Fruit fly (Drosophila melanogaster) whole organism, embryonic: Measurements from ENCODE around the gene Cpr31A.

Experiments
- Asciz ChIP-seq: fragments of 200-800 bp; sonication (Bioruptor generic); optimal IDR thresholded peaks from 2 replicates; lab custom pipeline; 2017; ENCODE audit warnings: missing biosample characterization, mild to moderate bottlenecking, missing genetic modification characterization, missing genetic modification reagents
- Bdp1 ChIP-seq: fragments of 200-800 bp; sonication (Bioruptor generic); optimal IDR thresholded peaks from 3 replicates; lab custom pipeline; 2016; ENCODE audit warnings: missing biosample characterization, missing genetic modification characterization
- CG10274 ChIP-seq: fragments of 200-800 bp; sonication (Bioruptor generic); optimal IDR thresholded peaks from 3 replicates; lab custom pipeline; 2017; ENCODE audit warnings: missing biosample characterization, mild to moderate bottlenecking, missing genetic modification characterization
- CG12155 ChIP-seq: fragments of 200-800 bp; sonication (Bioruptor generic); optimal IDR thresholded peaks from 3 replicates; lab custom pipeline; 2016; ENCODE audit warnings: missing biosample characterization, missing genetic modification characterization
- CG13894 ChIP-seq: fragments of 200-800 bp; sonication (Bioruptor generic); optimal IDR thresholded peaks from 3 replicates; lab custom pipeline; 2018; ENCODE audit warnings: missing biosample characterization, mild to moderate bottlenecking, missing genetic modification characterization, moderate library complexity
- CG15696 ChIP-seq: fragments of 200-800 bp; sonication (Bioruptor generic); optimal IDR thresholded peaks from 2 replicates; lab custom pipeline; 2019; ENCODE audit warnings: missing biosample characterization, mild to moderate bottlenecking, missing genetic modification characterization, moderate library complexity
- CG17328 ChIP-seq: fragments of 200-800 bp; sonication (Bioruptor generic); IDR thresholded peaks from 2 replicates; pipeline ENCODE4 v1.3.6; 2022; ENCODE audit warnings: missing biosample characterization, missing genetic modification characterization
- CG17361 ChIP-seq: fragments of 200-800 bp; sonication (Bioruptor generic); IDR thresholded peaks from 3 replicates; pipeline ENCODE4 v1.3.6; 2022; ENCODE audit warnings: missing biosample characterization, missing genetic modification characterization
- CG17829 ChIP-seq: fragments of 200-800 bp; optimal IDR thresholded peaks from 2 replicates; lab custom pipeline; 2019; ENCODE audit warnings: missing biosample characterization, mild to moderate bottlenecking, missing genetic modification characterization, moderate library complexity
- CG2875 ChIP-seq: fragments of 200-800 bp; sonication (Bioruptor generic); optimal IDR thresholded peaks from 2 replicates; lab custom pipeline; 2017; ENCODE audit warnings: missing biosample characterization, mild to moderate bottlenecking, missing genetic modification characterization, missing genetic modification reagents
- CG34224 ChIP-seq: fragments of 200-800 bp; sonication (Bioruptor generic); IDR thresholded peaks from 3 replicates; pipeline ENCODE4 v1.3.6; 2022; ENCODE audit warnings: missing biosample characterization, missing genetic modification characterization; ENCODE audit not compliant: partially characterized antibody
- CG4854 ChIP-seq: fragments of 200-800 bp; sonication (Bioruptor generic); optimal IDR thresholded peaks from 2 replicates; lab custom pipeline; 2016; ENCODE audit warnings: missing biosample characterization, missing genetic modification characterization, inconsistent platforms
- CG6272 ChIP-seq: fragments of 200-800 bp; sonication (Bioruptor generic); IDR thresholded peaks from 2 replicates; pipeline ENCODE4 v1.3.6; 2022; ENCODE audit warnings: missing biosample characterization, missing genetic modification characterization
- CG6689 ChIP-seq: fragments of 200-800 bp; sonication (Bioruptor generic); IDR thresholded peaks from 2 replicates; pipeline ENCODE4 v1.3.6; 2022; ENCODE audit warnings: missing biosample characterization, missing genetic modification characterization
- CG7372 ChIP-seq: fragments of 200-800 bp; sonication (Bioruptor generic); IDR thresholded peaks from 2 replicates; pipeline ENCODE4 v1.3.6; 2022; ENCODE audit warnings: missing biosample characterization, missing genetic modification characterization
- CG7963 ChIP-seq: fragments of 200-800 bp; sonication (Bioruptor generic); IDR thresholded peaks from 3 replicates; pipeline ENCODE4 v1.3.6; 2022; ENCODE audit warnings: missing biosample characterization, missing genetic modification characterization; ENCODE audit not compliant: partially characterized antibody
- CG9609 ChIP-seq: fragments of 200-800 bp; sonication (Bioruptor generic); optimal IDR thresholded peaks from 3 replicates; lab custom pipeline; 2016; ENCODE audit warnings: missing biosample characterization, missing genetic modification characterization
- CkIIα-i1 ChIP-seq: fragments of 200-800 bp; sonication (Bioruptor generic); IDR thresholded peaks from 2 replicates; pipeline ENCODE4 v1.3.6; 2022; ENCODE audit warnings: missing biosample characterization, missing genetic modification characterization
- E2f1 ChIP-seq: fragments of 200-800 bp; sonication (Bioruptor generic); IDR thresholded peaks from 2 replicates; pipeline ENCODE4 v1.3.6; 2022; ENCODE audit warnings: missing biosample characterization, missing genetic modification characterization
- E2f2 ChIP-seq: fragments of 200-800 bp; sonication (Bioruptor generic); IDR thresholded peaks from 2 replicates; pipeline ENCODE4 v1.3.6; 2022; ENCODE audit warnings: missing biosample characterization, missing genetic modification characterization
- H15 ChIP-seq: fragments of 200-800 bp; sonication (Bioruptor generic); IDR thresholded peaks from 3 replicates; pipeline ENCODE4 v1.3.6; 2022; ENCODE audit warnings: missing biosample characterization, missing genetic modification characterization
- HLHmδ ChIP-seq: fragments of 200-800 bp; sonication (Bioruptor generic); optimal IDR thresholded peaks from 2 replicates; lab custom pipeline; 2018; ENCODE audit warnings: missing biosample characterization, mild to moderate bottlenecking, missing genetic modification characterization, moderate library complexity
- Hey ChIP-seq: fragments of 200-800 bp; sonication (Bioruptor generic); optimal IDR thresholded peaks from 3 replicates; lab custom pipeline; 2018; ENCODE audit warnings: missing biosample characterization, mild to moderate bottlenecking, missing genetic modification characterization
- Hmr ChIP-seq: fragments of 200-800 bp; sonication (Bioruptor generic); optimal IDR thresholded peaks from 3 replicates; lab custom pipeline; 2017; ENCODE audit warnings: mild to moderate bottlenecking, missing biosample characterization, missing genetic modification reagents, missing genetic modification characterization
- Hr51 ChIP-seq, 2 experiments: fragments of 200-800 bp; sonication (Bioruptor generic); optimal IDR thresholded peaks; 2 replicates in 1 of 2; 3 replicates in 1 of 2; lab custom pipeline; 2016 to 2018; ENCODE audit warnings: missing biosample characterization in 2 of 2, missing genetic modification characterization in 2 of 2, mild to moderate bottlenecking in 1 of 2, moderate library complexity in 1 of 2
- NfI ChIP-seq: fragments of 200-800 bp; sonication (Bioruptor generic); optimal IDR thresholded peaks from 3 replicates; lab custom pipeline; 2018; ENCODE audit warnings: missing biosample characterization, mild to moderate bottlenecking, missing genetic modification characterization, moderate library complexity
- Side ChIP-seq: fragments of 200-800 bp; sonication (Bioruptor generic); optimal IDR thresholded peaks from 2 replicates; lab custom pipeline; 2016; ENCODE audit warnings: missing biosample characterization, missing genetic modification characterization
- Trl ChIP-seq, 3 experiments: fragments of >200 bp in 2 of 3; fragments of 200-800 bp in 1 of 3; sonication (Bioruptor generic) in 1 of 3; optimal IDR thresholded peaks; 2 replicates in 1 of 3; 3 replicates in 2 of 3; lab custom pipeline; 2016 to 2017; ENCODE audit warnings: missing biosample characterization in 1 of 3, missing genetic modification characterization in 1 of 3
- Usf ChIP-seq: fragments of 200-800 bp; sonication (Bioruptor generic); optimal IDR thresholded peaks from 2 replicates; lab custom pipeline; 2017; ENCODE audit warnings: missing genotype, missing biosample characterization, missing genetic modification characterization
- Xrp1 ChIP-seq: fragments of 200-800 bp; sonication (Bioruptor generic); IDR thresholded peaks from 2 replicates; pipeline ENCODE4 v1.3.6; 2022; ENCODE audit warnings: missing biosample characterization, missing genetic modification characterization
- bab2 ChIP-seq: fragments of 200-800 bp; sonication (Bioruptor generic); optimal IDR thresholded peaks from 2 replicates; lab custom pipeline; 2016; ENCODE audit warnings: missing biosample characterization, missing genetic modification characterization
- bigmax ChIP-seq: fragments of 200-800 bp; sonication (Bioruptor generic); optimal IDR thresholded peaks from 2 replicates; lab custom pipeline; 2018; ENCODE audit warnings: missing biosample characterization, mild to moderate bottlenecking, missing genetic modification characterization
- chif ChIP-seq, 2 experiments: fragments of 200-800 bp; sonication (Bioruptor generic); optimal IDR thresholded peaks; 3 replicates each; lab custom pipeline; 2016; ENCODE audit warnings: missing biosample characterization in 2 of 2, missing genetic modification characterization in 2 of 2
- chn ChIP-seq: fragments of 200-800 bp; sonication (Bioruptor generic); optimal IDR thresholded peaks from 2 replicates; lab custom pipeline; 2016; ENCODE audit warnings: missing biosample characterization, missing genetic modification characterization
- dmrt99B ChIP-seq: fragments of 200-800 bp; sonication (Bioruptor generic); optimal IDR thresholded peaks from 2 replicates; lab custom pipeline; 2018; ENCODE audit warnings: missing biosample characterization, mild to moderate bottlenecking, missing genetic modification characterization, moderate library complexity
- fd64A ChIP-seq: fragments of 200-800 bp; sonication (Bioruptor generic); optimal IDR thresholded peaks from 3 replicates; lab custom pipeline; 2018; ENCODE audit warnings: missing biosample characterization, mild to moderate bottlenecking, missing genetic modification characterization
- gem ChIP-seq: fragments of 200-800 bp; sonication (Bioruptor generic); optimal IDR thresholded peaks from 2 replicates; lab custom pipeline; 2019; ENCODE audit warnings: missing biosample characterization, mild to moderate bottlenecking, missing genetic modification characterization, moderate library complexity
- grn ChIP-seq: fragments of 200-800 bp; sonication (Bioruptor generic); optimal IDR thresholded peaks from 3 replicates; lab custom pipeline; 2017; ENCODE audit warnings: missing biosample characterization, missing genetic modification characterization
- pan ChIP-seq, 4 experiments: fragments of >200 bp in 3 of 4; fragments of 200-800 bp in 1 of 4; sonication (Bioruptor generic) in 1 of 4; optimal IDR thresholded peaks in 3 of 4; IDR thresholded peaks in 1 of 4; 2 replicates each; pipeline versions ENCODE4 v1.3.6 to Lab custom; 2017 to 2022; ENCODE audit warnings: missing biosample characterization in 2 of 4, missing genetic modification characterization in 2 of 4, mixed read lengths in 1 of 4
- sd ChIP-seq: fragments of 200-800 bp; sonication (Bioruptor generic); optimal IDR thresholded peaks from 3 replicates; lab custom pipeline; 2018; ENCODE audit warnings: missing biosample characterization, mild to moderate bottlenecking, missing genetic modification characterization, moderate library complexity
- slou ChIP-seq: fragments of 200-800 bp; sonication (Bioruptor generic); optimal IDR thresholded peaks from 3 replicates; lab custom pipeline; 2016; ENCODE audit warnings: missing biosample characterization, missing genetic modification characterization
- stc ChIP-seq: fragments of 200-800 bp; sonication (Bioruptor generic); IDR thresholded peaks from 2 replicates; pipeline ENCODE4 v1.3.6; 2022; ENCODE audit warnings: missing biosample characterization, missing genetic modification characterization
- sug ChIP-seq: fragments of 200-800 bp; optimal IDR thresholded peaks from 2 replicates; lab custom pipeline; 2019; ENCODE audit warnings: missing biosample characterization, mild to moderate bottlenecking, missing genetic modification characterization, moderate library complexity
- tap ChIP-seq: fragments of 200-800 bp; optimal IDR thresholded peaks from 3 replicates; lab custom pipeline; 2019; ENCODE audit warnings: missing biosample characterization, mild to moderate bottlenecking, missing genetic modification characterization, moderate library complexity
- twi ChIP-seq: fragments of 200-800 bp; optimal IDR thresholded peaks from 2 replicates; lab custom pipeline; 2019; ENCODE audit warnings: missing biosample characterization, mild to moderate bottlenecking, missing genetic modification characterization, moderate library complexity
- usp ChIP-seq: fragments of >200 bp; optimal IDR thresholded peaks from 2 replicates; lab custom pipeline; 2017; ENCODE audit warnings: missing biosample characterization, missing genetic modification characterization
- wdn ChIP-seq: fragments of 200-800 bp; sonication (Bioruptor generic); IDR thresholded peaks from 2 replicates; pipeline ENCODE4 v1.3.6; 2022; ENCODE audit warnings: missing biosample characterization, missing genetic modification characterization
- z ChIP-seq: fragments of 200-800 bp; sonication (Bioruptor generic); IDR thresholded peaks from 3 replicates; pipeline ENCODE4 v1.3.6; 2022; ENCODE audit warnings: missing biosample characterization, missing genetic modification characterization

The Cpr31A gene

dm6 chr2L:10009293-10009695 lies 44.7 kb upstream of the Cpr31A start, which contains the start of gene Trp1 (continued):
- peak; percentile 88 for TF ChIP-seq CG7963
- TF ChIP-seq CkIIα-i1 (GFP tag; lab: Robert Waterston, UW): no peak
- TF ChIP-seq CG2875 (GFP tag; lab: Kevin White, UChicago): no peak
- TF ChIP-seq Side (GFP tag; lab: Kevin White, UChicago): no peak
- TF ChIP-seq grn (GFP tag; lab: Kevin White, UChicago): no peak
- no peak for TF ChIP-seq HLHmδ (GFP tag; lab: Kevin White, UChicago)
- no peak for TF ChIP-seq wdn (GFP tag; lab: Robert Waterston, UW)
- no peak for TF ChIP-seq Asciz (GFP tag; lab: Kevin White, UChicago)
- no peak for TF ChIP-seq pan (optimal IDR thresholded peaks at IDR 0.05; lab: Kevin White, UChicago)
- TF ChIP-seq pan (GFP tag; optimal IDR thresholded peaks at IDR 0.05 in 1 of 2, IDR thresholded peaks at IDR 0.05 in 1 of 2): no peak
- TF ChIP-seq twi (tag; lab: Kevin White, UChicago): no peak
- TF ChIP-seq usp: no peak
- TF ChIP-seq Trl (optimal IDR thresholded peaks at IDR 0.05; lab: Kevin White, UChicago): no peak
- no peak for TF ChIP-seq Trl (GFP tag; optimal IDR thresholded peaks at IDR 0.05; lab: Kevin White, UChicago)
- no peak for TF ChIP-seq Usf (GFP tag; lab: Kevin White, UChicago)
- TF ChIP-seq CG10274: no peak
- no peak for TF ChIP-seq CG17361 (GFP tag; lab: Robert Waterston, UW)
- TF ChIP-seq bigmax: no peak
- TF ChIP-seq CG12155 (GFP tag; lab: Kevin White, UChicago): no peak
- no peak for TF ChIP-seq bab2 (GFP tag; lab: Kevin White, UChicago)
- no peak for TF ChIP-seq CG15696

dm6 chr2L:10009800-10010658 lies 44.0 kb upstream of the Cpr31A start:
- TF ChIP-seq Xrp1: peak; percentile 98
- peak; percentile 96 for TF ChIP-seq stc
- peak; percentile 94 for TF ChIP-seq CG6272
- TF ChIP-seq z (GFP tag; lab: Robert Waterston, UW): peak; percentile 74; the same call in 2 of the 3 replicates
- peak; percentile 94 for TF ChIP-seq CG6689
- no peak for TF ChIP-seq CG13894 (tag; lab: Kevin White, UChicago)
- peak; percentile 97 for TF ChIP-seq NfI
- TF ChIP-seq CG34224: no peak
- peak; percentile 91 for TF ChIP-seq Bdp1
- TF ChIP-seq slou: peak; percentile 94
- peak; percentile 97 for TF ChIP-seq H15 (GFP tag; lab: Robert Waterston, UW)
- TF ChIP-seq Hmr (GFP tag; lab: Kevin White, UChicago): peak; percentile 97
- TF ChIP-seq gem: peak; percentile 97
- TF ChIP-seq CG17829 (tag; lab: Kevin White, UChicago): peak; percentile 95
- TF ChIP-seq fd64A: peak; percentile 94
- peak; percentile 96 for TF ChIP-seq dmrt99B
- peak; percentile 94 for TF ChIP-seq sug (tag; lab: Kevin White, UChicago)
- no peak for TF ChIP-seq sd (tag; lab: Kevin White, UChicago)
- peak; percentile 98 for TF ChIP-seq CG9609 (GFP tag; lab: Kevin White, UChicago)
- peak; percentile 97 for TF ChIP-seq E2f1
- peak; percentile 89 for TF ChIP-seq Hey (tag; lab: Kevin White, UChicago)
- TF ChIP-seq tap (tag; lab: Kevin White, UChicago): peak; percentile 93
- TF ChIP-seq chn (GFP tag; lab: Kevin White, UChicago): peak; percentile 98
- peak; percentile 97 for TF ChIP-seq CG7372
- TF ChIP-seq E2f2: peak; percentile 77
- peak; percentile 95 for TF ChIP-seq CG4854
- no peak for TF ChIP-seq usp
- TF ChIP-seq CG17328 (GFP tag; lab: Robert Waterston, UW): peak; percentile 96
- TF ChIP-seq Hr51 (GFP tag; optimal IDR thresholded peaks at IDR 0.05; lab: Kevin White, UChicago): peak; percentile 96 to 97
- TF ChIP-seq chif (GFP tag; optimal IDR thresholded peaks at IDR 0.05; lab: Kevin White, UChicago): peak; percentile 97 to 98
